Fruit fly (Drosophila melanogaster) whole organism, wandering third instar larva: ENCODE measurements around the gene Rsf1.

Experiments used
- Abd-B ChIP-seq: fragments of >200 bp; optimal IDR thresholded peaks from 2 replicates; lab custom pipeline; 2017; ENCODE audit warnings: missing biosample characterization, missing genetic modification characterization
- dl ChIP-seq, 2 experiments: fragments of 175-275, 200-275 bp in 1 of 2; fragments of 200-275 bp in 1 of 2; sonication (Bioruptor generic); optimal IDR thresholded peaks; lab custom pipeline; 2018; ENCODE audit warnings: mild to moderate bottlenecking in 2 of 2, missing biosample characterization in 2 of 2, missing genetic modification characterization in 2 of 2, moderate library complexity in 2 of 2; ENCODE audit not compliant: partially characterized antibody in 2 of 2, insufficient read depth in 1 of 2
- usp ChIP-seq: fragments of >200 bp; optimal IDR thresholded peaks from 2 replicates; lab custom pipeline; 2017; ENCODE audit warnings: missing biosample characterization, missing genetic modification characterization

dm6 chr2L:10280772-10281171, 17.4 kb upstream of the Rsf1 start, which contains the start of gene CG34043:
- TF ChIP-seq usp (GFP tag; lab: Kevin White, UChicago) (no peak), Abd-B (GFP tag; lab: Kevin White, UChicago) (no peak), dl (GFP tag; optimal IDR thresholded peaks at IDR 0.05; lab: Kevin White, UChicago; ENCODE audit: insufficient read depth in 1 of 2, partially characterized antibody in 2 of 2) (no peak)
